Fruit fly (Drosophila melanogaster) whole organism, prepupa: ENCODE results near the gene Gr64c.

ENCODE experiments used
- CG10631 ChIP-seq: fragments of 200-800 bp; sonication (Bioruptor generic); optimal IDR thresholded peaks from 2 replicates; lab custom pipeline; 2016; ENCODE audit warnings: missing biosample characterization, missing genetic modification characterization
- CG10669 ChIP-seq: fragments of 200-800 bp; sonication (Bioruptor generic); optimal IDR thresholded peaks from 3 replicates; lab custom pipeline; 2018; ENCODE audit warnings: missing biosample characterization, mild to moderate bottlenecking, missing genetic modification characterization, moderate library complexity
- CG11762 ChIP-seq: fragments of 200-800 bp; sonication (Bioruptor generic); optimal IDR thresholded peaks from 3 replicates; lab custom pipeline; 2016; ENCODE audit warnings: missing biosample characterization, missing genetic modification characterization; ENCODE audit not compliant: insufficient read depth
- CG16779 ChIP-seq: fragments of 200-800 bp; sonication (Bioruptor generic); optimal IDR thresholded peaks from 3 replicates; lab custom pipeline; 2017; ENCODE audit warnings: missing biosample characterization, mild to moderate bottlenecking, missing genetic modification characterization
- CG31627 ChIP-seq: fragments of 200-800 bp; sonication (Bioruptor generic); optimal IDR thresholded peaks from 3 replicates; lab custom pipeline; 2016; ENCODE audit warnings: missing biosample characterization, missing genetic modification characterization
- CG6792 ChIP-seq: fragments of 200-800 bp; sonication (Bioruptor generic); optimal IDR thresholded peaks from 3 replicates; lab custom pipeline; 2016; ENCODE audit warnings: missing biosample characterization, missing genetic modification characterization
- CG7368 ChIP-seq: fragments of 200-800 bp; sonication (Bioruptor generic); optimal IDR thresholded peaks from 3 replicates; lab custom pipeline; 2016; ENCODE audit warnings: missing biosample characterization, missing genetic modification characterization
- CG9139 ChIP-seq: fragments of 200-800 bp; sonication (Bioruptor generic); optimal IDR thresholded peaks from 3 replicates; lab custom pipeline; 2017; ENCODE audit warnings: missing biosample characterization, mild to moderate bottlenecking, missing genetic modification characterization
- Hr4 ChIP-seq: fragments of 200-800 bp; sonication (Bioruptor generic); optimal IDR thresholded peaks from 3 replicates; lab custom pipeline; 2016; ENCODE audit warnings: missing biosample characterization, missing genetic modification characterization
- Sox15 ChIP-seq: fragments of 200-800 bp; sonication (Bioruptor generic); optimal IDR thresholded peaks from 3 replicates; lab custom pipeline; 2016; ENCODE audit warnings: missing biosample characterization, missing genetic modification characterization
- cyc ChIP-seq: fragments of 200-800 bp; sonication (Bioruptor generic); optimal IDR thresholded peaks from 3 replicates; lab custom pipeline; 2016; ENCODE audit warnings: missing biosample characterization, missing genetic modification characterization
- eg ChIP-seq: fragments of 200-800 bp; sonication (Bioruptor generic); IDR thresholded peaks from 3 replicates; pipeline ENCODE4 v1.3.6; 2022; ENCODE audit warnings: missing biosample characterization, missing genetic modification characterization
- fd59A ChIP-seq: fragments of 200-800 bp; sonication (Bioruptor generic); optimal IDR thresholded peaks from 2 replicates; lab custom pipeline; 2017; ENCODE audit warnings: missing biosample characterization, mild to moderate bottlenecking, missing genetic modification characterization, missing genetic modification reagents
- lz ChIP-seq: fragments of 200-800 bp; sonication (Bioruptor generic); optimal IDR thresholded peaks from 3 replicates; lab custom pipeline; 2016; ENCODE audit warnings: missing biosample characterization, missing genetic modification characterization
- salr ChIP-seq, 2 experiments: fragments of 200-800 bp; sonication (Bioruptor generic); optimal IDR thresholded peaks; 3 replicates each; lab custom pipeline; 2016 to 2018; ENCODE audit warnings: missing biosample characterization in 2 of 2, missing genetic modification characterization in 2 of 2, mild to moderate bottlenecking in 1 of 2
- ss ChIP-seq, 2 experiments: fragments of 200-800 bp; sonication (Bioruptor generic); optimal IDR thresholded peaks; 2 replicates in 1 of 2; 3 replicates in 1 of 2; lab custom pipeline; 2017 to 2018; ENCODE audit warnings: mild to moderate bottlenecking in 2 of 2, missing biosample characterization in 2 of 2, missing genetic modification characterization in 2 of 2, moderate library complexity in 1 of 2
- topi ChIP-seq: fragments of 200-800 bp; sonication (Bioruptor generic); optimal IDR thresholded peaks from 3 replicates; lab custom pipeline; 2016; ENCODE audit warnings: missing biosample characterization, missing genetic modification characterization

Gr64c gene

DNA sequence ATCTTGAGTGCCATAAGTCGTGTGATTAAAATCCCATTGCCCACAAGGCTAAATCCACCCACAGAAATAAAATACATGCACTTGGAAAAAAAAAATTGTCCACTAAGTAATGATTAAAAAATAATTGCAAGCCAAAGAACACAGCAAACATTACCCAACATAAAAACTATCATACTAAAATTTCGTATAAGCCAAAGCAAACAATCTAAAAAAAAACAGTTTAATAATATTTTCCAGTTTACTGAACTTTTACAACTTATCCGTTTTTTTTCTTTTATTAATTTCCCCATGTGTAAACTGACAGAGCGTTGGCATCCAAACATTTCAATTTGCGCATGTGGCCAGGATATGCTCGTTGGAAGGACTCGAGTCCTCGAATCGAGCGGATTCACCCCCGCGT is 51.9 kb downstream of the Gr64c start:
- TF ChIP-seq CG10631, result no peak
- no peak for TF ChIP-seq CG16779 (tag; lab: Kevin White, UChicago)
- no peak for TF ChIP-seq Sox15 (GFP tag; lab: Kevin White, UChicago)
- no peak for TF ChIP-seq topi (GFP tag; lab: Kevin White, UChicago)
- no peak for TF ChIP-seq fd59A (GFP tag; lab: Kevin White, UChicago)
- TF ChIP-seq eg, result no peak
- TF ChIP-seq lz (GFP tag; lab: Kevin White, UChicago), result no peak

DNA sequence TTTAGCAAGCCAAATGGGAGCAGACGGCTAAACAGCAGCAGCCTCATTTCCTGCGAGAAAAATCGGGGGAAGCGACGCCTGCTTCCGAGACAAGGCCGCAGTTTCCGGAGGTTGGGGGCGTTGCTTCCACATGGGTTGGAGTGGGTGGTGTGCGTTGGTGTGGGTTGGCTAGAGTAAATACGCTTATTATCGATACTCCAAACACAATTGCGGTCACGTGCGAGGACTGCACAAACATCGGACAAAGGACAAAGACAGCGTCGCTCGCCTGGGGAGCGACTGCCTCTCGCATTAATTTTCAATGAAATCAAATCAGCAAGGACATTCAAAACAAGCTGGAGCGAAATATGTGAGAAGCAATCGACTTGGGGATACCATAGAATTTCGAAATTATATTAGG is 52.8 kb downstream of the Gr64c start:
- no peak for TF ChIP-seq salr (GFP tag; optimal IDR thresholded peaks at IDR 0.05; lab: Kevin White, UChicago)
- no peak for TF ChIP-seq cyc (GFP tag; lab: Kevin White, UChicago)
- TF ChIP-seq CG11762 (GFP tag; lab: Kevin White, UChicago), result no peak
- TF ChIP-seq CG31627 (GFP tag; lab: Kevin White, UChicago), result no peak
- TF ChIP-seq ss (GFP tag; optimal IDR thresholded peaks at IDR 0.05; lab: Kevin White, UChicago), result no peak
- TF ChIP-seq CG7368 (GFP tag; lab: Kevin White, UChicago), result no peak
- TF ChIP-seq Hr4 (GFP tag; lab: Kevin White, UChicago), result no peak
- TF ChIP-seq CG10669 (GFP tag; lab: Kevin White, UChicago), result no peak
- TF ChIP-seq CG9139 (GFP tag; lab: Kevin White, UChicago), result no peak
- TF ChIP-seq CG6792 (GFP tag; lab: Kevin White, UChicago), result no peak
